Fruit fly (Drosophila melanogaster) Kc167 (cell line): ENCODE data around the gene pad.

ENCODE experiments used
- Sin3A ChIP-seq: fragments of >200 bp; optimal IDR thresholded peaks from 2 replicates; lab custom pipeline; 2018; ENCODE audit warnings: missing external identifiers
- insv ChIP-seq: fragments of >200 bp; optimal IDR thresholded peaks from 3 replicates; lab custom pipeline; 2018; ENCODE audit warnings: missing external identifiers
- psq ChIP-seq: fragments of >200 bp; optimal IDR thresholded peaks from 2 replicates; lab custom pipeline; 2017; ENCODE audit warnings: missing external identifiers
- ttk ChIP-seq: sonication (Bioruptor generic); optimal IDR thresholded peaks from 2 replicates; lab custom pipeline; 2017; ENCODE audit warnings: missing external identifiers

DNA sequence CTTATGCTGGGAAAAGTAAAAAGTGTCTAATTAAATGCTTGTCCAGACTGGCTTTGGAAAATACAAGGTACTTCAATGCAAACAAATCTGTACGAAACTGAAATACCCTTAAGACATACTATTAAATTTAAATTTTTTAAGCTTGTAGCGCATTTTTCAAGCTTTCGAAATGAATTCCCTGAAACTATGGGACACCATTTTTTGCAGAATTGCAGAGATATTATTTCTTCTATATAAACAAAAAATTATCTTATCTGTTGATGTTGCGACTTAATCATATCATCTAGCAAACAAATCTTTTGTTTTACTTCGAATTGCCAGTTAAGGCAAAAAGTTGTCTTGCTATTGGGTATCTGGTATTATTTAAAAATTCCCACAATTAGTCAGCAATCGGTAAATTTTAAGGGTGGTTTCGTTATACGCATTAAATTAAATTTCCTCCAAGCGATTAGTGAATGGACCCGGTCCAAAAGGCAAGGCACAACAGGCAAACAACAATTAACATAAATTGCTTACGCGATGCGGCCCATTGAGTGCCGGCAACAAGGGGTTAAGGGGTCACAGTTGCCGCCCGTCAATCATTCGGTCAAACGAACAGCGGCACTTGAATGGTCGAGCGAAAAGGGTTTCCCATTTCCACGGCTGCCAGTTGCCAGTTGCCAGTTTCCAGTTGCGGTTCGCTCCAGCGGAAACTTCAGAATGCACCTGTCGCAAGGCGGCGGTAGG lies 5.6 kb upstream of the pad start:
- no peak for TF ChIP-seq Sin3A (lab: Kevin White, UChicago)
- TF ChIP-seq ttk (lab: Kevin White, UChicago), result no peak
- no peak for TF ChIP-seq psq
- no peak for TF ChIP-seq insv (lab: Kevin White, UChicago)
